Fruit fly (Drosophila melanogaster) whole organism, adult: Measurements from ENCODE around the gene BI-1.
A peak's percentile ranks its signal among the peaks of the same experiment; 100 is the strongest.

Experiments
- CG11617 ChIP-seq: fragments of 200-800 bp; sonication (Bioruptor generic); optimal IDR thresholded peaks from 2 replicates; lab custom pipeline; 2017; ENCODE audit warnings: mild to moderate bottlenecking, missing biosample characterization, missing genetic modification reagents, missing genetic modification characterization
- CG7045 ChIP-seq: fragments of 200-800 bp; sonication (Bioruptor generic); optimal IDR thresholded peaks from 2 replicates; lab custom pipeline; 2017; ENCODE audit warnings: missing biosample characterization, mild to moderate bottlenecking, missing genetic modification characterization
- CG7101 ChIP-seq: fragments of 200-800 bp; sonication (Bioruptor generic); optimal IDR thresholded peaks from 2 replicates; lab custom pipeline; 2018; ENCODE audit warnings: missing biosample characterization, mild to moderate bottlenecking, missing genetic modification characterization, moderate library complexity
- Mnt ChIP-seq: fragments of 200-800 bp; sonication (Bioruptor generic); optimal IDR thresholded peaks from 2 replicates; lab custom pipeline; 2016; ENCODE audit warnings: missing biosample characterization, mild to moderate bottlenecking, missing genetic modification characterization
- cic ChIP-seq: fragments of 200-800 bp; sonication (Bioruptor generic); optimal IDR thresholded peaks from 2 replicates; lab custom pipeline; 2017; ENCODE audit warnings: missing biosample characterization, mild to moderate bottlenecking, missing genetic modification characterization, moderate library complexity
- kay ChIP-seq: fragments of 200-800 bp; sonication (Bioruptor generic); peaks from one replicate; lab custom pipeline; 2016; ENCODE audit warnings: missing biosample characterization, missing genetic modification characterization, borderline replicate concordance
- toe ChIP-seq: fragments of 200-800 bp; sonication (Bioruptor generic); optimal IDR thresholded peaks from 2 replicates; lab custom pipeline; 2016; ENCODE audit warnings: missing biosample characterization, missing genetic modification characterization

- TF ChIP-seq CG11617 (peak; percentile 82), cic (GFP tag; lab: Kevin White, UChicago) (peak; percentile 54), CG7045 (peak; percentile 66), Mnt (GFP tag; lab: Kevin White, UChicago) (peak; percentile 32), CG7101 (tag; lab: Kevin White, UChicago) (peak; percentile 80), toe (no peak), kay (GFP tag; lab: Kevin White, UChicago) (no peak)
Measured at dm6 chr3L:8299224-8300130, 9.3 kb downstream of the BI-1 start, which contains the start of the genes Arl5 and CG13671.
